Worm (Caenorhabditis elegans): Measurements from ENCODE around the gene F58B4.6.

DNA sequence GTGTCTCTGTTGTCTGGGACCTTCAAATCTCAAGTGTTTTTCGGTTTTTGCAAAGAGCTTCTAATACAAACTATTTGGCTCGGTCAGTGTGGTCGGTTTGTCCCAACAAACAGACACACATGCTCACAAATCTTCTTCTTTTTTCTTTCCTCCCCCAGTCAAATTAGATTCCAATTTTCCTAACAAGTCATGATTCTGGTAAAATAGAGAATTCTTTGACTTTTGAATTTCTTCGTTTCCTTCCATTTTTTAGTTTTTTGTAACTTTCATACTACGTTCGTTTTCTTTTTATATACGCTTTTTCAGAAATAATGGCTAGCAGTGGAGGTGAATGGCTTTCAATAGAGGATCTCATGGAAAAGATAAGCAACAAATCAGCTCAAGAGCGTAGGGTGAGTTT lies 21.1 kb upstream of the F58B4.6 start, which contains the start of gene F32D8.15:
- TF ChIP-seq snpc-4 (tag; optimal IDR thresholded peaks at IDR 0.05) = no peak
- no peak for TF ChIP-seq mab-5 (tag; optimal IDR thresholded peaks at IDR 0.05)
- TF ChIP-seq lin-13 (tag; optimal IDR thresholded peaks at IDR 0.05) = no peak
- no peak for TF ChIP-seq hlh-1 (tag; optimal IDR thresholded peaks at IDR 0.05)
- no peak for TF ChIP-seq lsy-2 (tag; optimal IDR thresholded peaks at IDR 0.05)
- TF ChIP-seq nhr-12 (tag; optimal IDR thresholded peaks at IDR 0.05) = no peak
- no peak for TF ChIP-seq mls-2 (tag; optimal IDR thresholded peaks at IDR 0.05)
- TF ChIP-seq nhr-237 (tag; optimal IDR thresholded peaks at IDR 0.05) = no peak
- TF ChIP-seq unc-62 (GFP tag; optimal IDR thresholded peaks at IDR 0.05) = no peak

Data from whole organism, mixed stage, embryonic.